Worm (Caenorhabditis elegans): Measurements from ENCODE around the gene lam-2.

Gene lam-2

ce11 chrX:7151189-7151857, at the start of gene lam-2:
TSS of gene lam-2 (minus strand) at chrX:7151239.
- no peak for TF ChIP-seq unc-62 (GFP tag; optimal IDR thresholded peaks at IDR 0.05)

- TF ChIP-seq unc-62 (GFP tag; optimal IDR thresholded peaks at IDR 0.05) = no peak
Observed at ce11 chrX:7200475-7200874, 49.4 kb upstream of the lam-2 start.

DNA sequence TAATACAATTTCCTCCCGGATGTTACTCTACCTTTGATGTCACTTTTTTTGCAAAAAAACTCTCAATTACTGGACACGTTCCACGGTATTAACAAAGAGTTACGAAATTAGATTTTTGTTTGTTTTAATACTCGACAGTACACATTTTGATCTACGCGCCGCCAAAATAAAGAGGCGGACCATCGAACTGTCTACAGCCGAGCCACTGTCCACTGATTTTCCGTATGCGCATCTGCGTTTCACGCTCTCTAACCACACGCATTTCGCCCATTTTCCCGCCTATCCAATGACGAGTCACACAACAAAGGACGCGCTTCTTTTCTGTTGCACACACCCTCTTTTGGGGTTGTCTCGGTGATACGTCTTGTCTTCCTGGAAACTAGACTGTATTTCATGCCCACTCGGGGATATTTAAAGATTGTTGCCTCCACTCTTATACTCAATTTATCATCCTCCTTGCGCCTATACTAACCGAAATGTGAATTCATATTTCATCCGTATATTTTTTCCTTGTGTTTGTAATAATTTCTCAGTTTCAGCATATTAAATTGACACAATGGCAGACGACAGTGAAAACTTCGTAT, 48.9 kb upstream of the lam-2 start, which contains the start of gene C55B6.1:
TSS of gene C55B6.1 (plus strand) at position 534 of the 584 bp plus-strand sequence.
- TF ChIP-seq unc-62 (GFP tag; optimal IDR thresholded peaks at IDR 0.05) = no peak

- TF ChIP-seq unc-62 (GFP tag; optimal IDR thresholded peaks at IDR 0.05) = no peak
Observed at ce11 chrX:7193894-7194614, 43.0 kb upstream of the lam-2 start, which contains the start of gene dnj-7. TSS of gene dnj-7 (plus strand) at chrX:7194564.

DNA sequence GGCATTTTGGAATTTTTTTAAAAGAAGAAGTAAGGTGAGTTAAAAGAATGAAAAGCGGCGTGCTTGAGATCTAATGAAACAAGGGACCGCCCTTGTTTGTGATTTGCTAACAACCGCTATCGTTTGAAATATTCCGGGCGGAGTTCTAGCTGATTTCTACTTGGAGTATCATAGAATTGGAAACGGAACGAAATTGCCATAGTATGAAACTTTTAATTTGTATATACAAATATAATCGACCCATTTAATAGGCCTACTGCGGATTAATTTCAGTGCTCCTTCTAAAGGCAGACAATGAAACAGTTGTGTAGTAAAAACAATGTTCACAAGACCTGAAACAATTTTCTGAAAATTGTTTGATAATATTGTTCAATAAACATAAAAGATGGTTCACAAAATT, 40.8 kb upstream of the lam-2 start, which contains the start of gene C55B6.7:
TSS of gene C55B6.7 (minus strand) at position 101 of the 400 bp plus-strand sequence.
- TF ChIP-seq unc-62 (GFP tag; optimal IDR thresholded peaks at IDR 0.05) = no peak

DNA sequence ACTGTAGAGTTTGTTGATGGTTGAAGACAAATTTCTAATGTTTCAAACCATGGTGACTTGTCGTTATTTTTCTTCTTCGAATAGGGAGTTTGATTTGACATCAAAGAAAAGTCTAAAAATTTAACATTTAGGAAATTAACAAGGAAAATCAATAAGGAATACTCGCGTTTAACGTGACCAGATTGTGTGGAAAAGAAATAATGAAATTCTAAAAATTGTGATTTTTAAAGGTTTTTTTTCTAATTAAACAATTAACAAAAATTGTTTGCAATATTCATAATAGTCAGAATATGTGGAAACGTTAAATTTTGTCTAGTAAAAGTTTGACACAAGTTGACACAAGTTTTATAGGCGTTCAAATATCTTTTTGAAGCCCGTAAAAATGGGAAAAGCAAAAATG, 36.6 kb upstream of the lam-2 start, which contains the start of gene C55B6.4:
TSS of gene C55B6.4 (minus strand) at position 101 of the 400 bp plus-strand sequence.
- TF ChIP-seq unc-62 (GFP tag; optimal IDR thresholded peaks at IDR 0.05) = no peak

DNA sequence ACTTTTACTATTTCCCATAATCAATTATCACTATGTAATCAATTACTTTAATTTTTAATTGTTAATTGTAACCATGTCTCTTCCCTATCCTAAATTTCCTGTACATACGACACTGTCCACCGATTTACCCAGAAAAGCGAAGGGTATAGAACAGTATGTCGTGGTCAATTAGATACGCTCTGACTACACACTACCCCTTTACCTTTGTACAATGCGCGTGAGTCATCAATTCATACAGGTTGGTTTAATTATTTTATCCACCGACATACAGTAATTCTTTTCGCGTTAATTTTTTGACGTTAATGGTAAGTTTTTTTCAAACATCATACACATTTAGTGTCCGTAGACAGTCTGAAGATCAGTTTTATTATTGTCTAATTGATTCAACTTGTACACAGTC, 30.6 kb upstream of the lam-2 start:
- no peak for TF ChIP-seq unc-62 (GFP tag; optimal IDR thresholded peaks at IDR 0.05)

- no peak for TF ChIP-seq unc-62 (GFP tag; optimal IDR thresholded peaks at IDR 0.05)
Observed at ce11 chrX:7177341-7177740, 26.3 kb upstream of the lam-2 start, which contains the start of gene F43E12.1. TSS of gene F43E12.1 (plus strand) at chrX:7177641.

DNA sequence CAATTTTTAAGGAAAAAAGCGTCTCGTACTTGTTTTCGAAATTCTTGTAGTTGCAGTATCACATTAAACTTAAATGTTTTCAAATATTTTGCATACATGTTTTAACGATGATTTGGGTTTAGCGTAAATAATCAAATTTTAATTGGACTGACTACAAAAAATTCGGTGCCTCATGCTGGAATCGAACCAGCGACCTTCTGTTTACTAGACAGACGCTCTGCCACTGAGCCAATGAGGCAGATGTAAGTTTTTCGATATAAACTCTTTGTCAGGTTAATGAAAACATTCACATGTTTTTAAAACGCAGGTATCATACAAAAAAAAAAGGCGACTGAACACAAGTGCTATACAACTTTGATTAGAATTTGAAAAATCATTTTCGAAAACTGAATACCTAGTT, 25.8 kb upstream of the lam-2 start:
- no peak for TF ChIP-seq unc-62 (GFP tag; optimal IDR thresholded peaks at IDR 0.05)

- no peak for TF ChIP-seq unc-62 (GFP tag; optimal IDR thresholded peaks at IDR 0.05)
Observed at ce11 chrX:7175389-7175788, 24.4 kb upstream of the lam-2 start.

DNA sequence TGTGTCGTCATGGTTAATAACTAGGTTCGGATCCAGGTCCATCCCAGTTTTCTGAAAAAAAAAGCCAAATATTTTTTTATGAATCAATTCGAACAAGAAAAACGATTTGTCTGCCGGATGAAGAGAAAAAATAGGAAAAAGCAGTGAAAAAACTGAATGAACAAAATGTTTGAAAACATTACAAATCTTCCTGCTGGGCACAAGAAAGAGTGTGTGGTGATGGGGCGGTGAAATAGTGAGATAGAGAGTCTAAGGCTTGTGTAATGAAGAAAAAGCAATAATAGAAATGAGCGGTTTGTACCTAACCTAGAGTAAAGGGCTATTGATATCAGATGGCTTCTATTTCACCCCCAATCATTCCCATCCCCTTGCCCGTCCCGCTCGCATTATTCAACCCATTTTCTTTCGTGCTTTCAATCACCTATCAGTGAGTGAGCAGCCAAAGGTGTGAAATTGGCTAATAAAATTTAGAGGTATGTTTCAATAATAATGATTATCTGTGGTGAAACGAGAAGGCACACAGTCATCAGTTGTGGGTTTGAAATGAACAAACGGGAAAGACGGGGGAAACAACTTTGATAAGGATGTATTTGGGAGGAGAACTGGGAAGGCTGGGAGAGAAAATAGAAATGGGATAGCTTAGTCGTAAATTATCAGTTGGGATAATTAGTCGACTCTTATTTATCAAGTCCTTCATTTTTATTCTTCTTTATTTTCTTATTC, 19.7 kb upstream of the lam-2 start, which contains the start of gene bar-1:
TSS of gene bar-1 (minus strand) at position 51 of the 723 bp plus-strand sequence.
- no peak for TF ChIP-seq unc-62 (GFP tag; optimal IDR thresholded peaks at IDR 0.05)

DNA sequence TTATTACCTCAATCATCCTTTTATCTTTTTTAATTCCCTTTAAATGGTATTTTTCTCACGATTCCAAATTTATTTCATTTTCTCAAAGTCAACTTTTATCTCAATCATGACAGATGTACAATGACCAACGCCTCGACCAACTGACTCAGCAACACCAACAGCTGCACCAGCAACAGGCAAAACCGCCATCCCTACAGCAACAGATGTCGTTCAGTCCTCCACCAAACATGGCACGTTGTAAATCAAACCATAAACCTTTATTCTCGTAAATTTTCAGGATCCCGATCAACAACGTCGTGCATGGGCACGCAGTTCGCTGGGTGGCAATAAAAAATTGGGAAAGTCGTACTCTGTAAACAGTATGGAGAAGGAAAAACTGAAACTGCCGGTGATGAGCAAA, 11.7 kb upstream of the lam-2 start:
- no peak for TF ChIP-seq unc-62 (GFP tag; optimal IDR thresholded peaks at IDR 0.05)

DNA sequence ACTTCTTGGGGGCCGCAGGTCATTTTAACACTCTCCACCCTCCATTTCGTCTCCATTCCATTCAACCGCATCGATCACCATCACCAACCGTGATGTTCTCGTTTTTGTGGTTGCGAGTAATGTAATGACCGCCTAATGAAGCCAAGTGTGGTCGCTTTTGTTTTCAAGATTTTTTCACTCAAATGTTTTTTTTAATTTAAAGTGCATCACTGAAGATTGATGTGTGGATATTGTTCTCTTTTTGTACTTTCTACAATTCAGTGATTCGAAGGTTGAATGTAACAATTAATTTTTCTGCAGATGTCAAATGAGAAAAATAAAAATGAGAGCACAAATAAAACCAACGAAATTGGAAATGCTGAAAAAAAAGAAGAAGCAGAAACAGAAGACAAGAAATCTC, 7.7 kb upstream of the lam-2 start, which contains the start of gene pgp-10:
TSS of gene pgp-10 (plus strand) at position 301 of the 400 bp plus-strand sequence.
- TF ChIP-seq unc-62 (GFP tag; optimal IDR thresholded peaks at IDR 0.05) = no peak

DNA sequence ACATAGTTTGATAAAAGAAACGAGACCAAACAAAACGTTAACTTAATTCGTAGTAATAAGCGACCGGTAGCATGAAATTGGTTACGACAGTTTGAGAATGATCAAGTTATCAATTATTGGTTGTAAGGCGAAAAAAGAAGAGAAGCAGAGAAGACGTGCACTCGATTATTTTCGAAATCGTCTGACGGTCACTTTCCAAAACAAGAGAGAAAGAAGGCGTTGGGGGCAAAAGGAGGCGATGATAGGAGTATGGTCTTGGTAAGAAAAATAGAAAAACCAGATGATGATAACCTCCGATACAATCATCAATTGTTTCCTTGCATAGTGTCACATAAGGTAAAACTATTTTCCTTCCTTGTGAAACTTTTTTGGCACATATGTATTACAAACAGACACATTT, 6.4 kb upstream of the lam-2 start:
- no peak for TF ChIP-seq unc-62 (GFP tag; optimal IDR thresholded peaks at IDR 0.05)

DNA sequence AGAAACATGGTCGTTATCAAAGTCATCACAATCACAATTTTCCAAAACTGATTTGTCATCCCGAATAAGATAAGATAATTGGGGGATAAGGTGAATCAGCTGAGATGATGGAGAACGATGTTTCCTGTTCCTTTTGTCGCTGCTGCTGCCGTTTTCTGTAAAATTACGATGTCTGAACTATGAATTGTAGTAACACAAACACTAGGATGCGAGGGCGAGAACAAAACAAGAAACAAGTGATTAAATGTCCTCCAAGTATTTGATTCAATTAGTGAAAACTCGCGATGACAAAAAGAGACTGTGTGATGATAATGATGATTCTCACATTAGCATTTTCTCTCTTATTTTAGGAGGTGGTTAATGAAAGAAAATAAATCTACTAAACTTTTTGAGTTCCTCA, 4.8 kb upstream of the lam-2 start, which contains the start of gene C54D1.7:
TSS of gene C54D1.7 (minus strand) at position 157 of the 400 bp plus-strand sequence.
- no peak for TF ChIP-seq unc-62 (GFP tag; optimal IDR thresholded peaks at IDR 0.05)

DNA sequence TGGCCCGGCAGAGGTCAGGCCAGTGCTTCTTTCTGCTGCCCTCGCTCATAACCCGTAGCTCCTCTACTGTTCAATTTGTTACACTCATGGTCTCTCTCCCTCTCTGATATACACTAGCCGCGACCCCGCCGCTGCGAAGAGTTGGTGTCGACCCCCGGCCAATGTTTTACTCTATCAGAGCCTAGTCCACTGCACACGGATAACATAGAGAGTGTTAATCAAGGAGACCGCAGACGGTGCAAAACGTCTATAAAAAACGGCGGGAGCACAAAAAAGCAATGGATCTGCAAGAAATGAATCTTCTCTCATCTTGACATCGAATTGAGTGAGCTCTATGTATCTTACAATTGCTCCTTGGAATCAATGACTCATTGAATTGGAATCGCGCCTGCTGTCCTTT, 2.4 kb upstream of the lam-2 start:
- TF ChIP-seq unc-62 (GFP tag; optimal IDR thresholded peaks at IDR 0.05) = no peak

All from whole organism, dauer.